Worm (Caenorhabditis elegans): Measurements from ENCODE around the gene F28A10.7.

DNA sequence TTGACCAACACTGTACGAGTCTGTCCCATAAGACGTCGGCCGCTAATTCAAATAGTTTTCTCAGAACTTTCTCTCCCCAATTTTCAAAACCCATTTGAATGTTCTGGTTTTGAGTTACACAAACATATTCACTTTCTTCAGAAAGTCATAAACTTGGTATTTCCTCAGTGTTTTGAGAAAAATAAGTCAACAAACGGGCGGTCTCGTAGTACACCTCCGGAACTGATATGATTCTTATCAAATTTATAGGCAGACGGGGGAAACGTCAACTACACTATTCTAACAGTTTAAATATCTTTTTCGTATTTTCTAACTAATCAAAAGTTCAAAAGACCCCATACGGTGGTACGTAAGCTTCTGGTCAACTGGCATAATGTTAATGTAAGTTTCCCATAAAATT lies 38.7 kb upstream of the F28A10.7 start:
- no peak for TF ChIP-seq ceh-16 (tag; optimal IDR thresholded peaks at IDR 0.05)
- no peak for TF ChIP-seq nhr-237 (tag; optimal IDR thresholded peaks at IDR 0.05)
- no peak for TF ChIP-seq lsy-2 (tag; optimal IDR thresholded peaks at IDR 0.05)
- peak; percentile 19 for TF ChIP-seq fos-1 (tag; optimal IDR thresholded peaks at IDR 0.05)
- TF ChIP-seq dmd-4 (tag; optimal IDR thresholded peaks at IDR 0.05), result no peak
- TF ChIP-seq nhr-10 (tag; optimal IDR thresholded peaks at IDR 0.05), result no peak
- no peak for TF ChIP-seq ztf-4 (tag; optimal IDR thresholded peaks at IDR 0.05)
- TF ChIP-seq ZK546.5 (tag; optimal IDR thresholded peaks at IDR 0.05), result no peak
- no peak for TF ChIP-seq lin-13 (GFP tag; optimal IDR thresholded peaks at IDR 0.05)
- no peak for TF ChIP-seq Y55F3AM.14 (GFP tag; optimal IDR thresholded peaks at IDR 0.05)
